Worm (Caenorhabditis elegans): ENCODE data around the gene srx-108.

srx-108 gene

ce11 chrII:3714595-3714994, 9.2 kb downstream of the srx-108 start, which contains the start of gene srh-100:
Gene srh-100, minus strand, starts transcription at chrII:3714695.
- TF ChIP-seq nhr-76 (tag; optimal IDR thresholded peaks at IDR 0.05) (no peak), snpc-4 (tag; optimal IDR thresholded peaks at IDR 0.05) (no peak)

ce11 chrII:3716455-3716854, 11.0 kb downstream of the srx-108 start, which contains the start of gene srh-99:
Gene srh-99, minus strand, starts transcription at chrII:3716555.
- TF ChIP-seq nhr-28 (tag; optimal IDR thresholded peaks at IDR 0.05) (no peak), sem-2 (GFP tag; optimal IDR thresholded peaks at IDR 0.05) (no peak), snpc-4 (tag; optimal IDR thresholded peaks at IDR 0.05) (no peak), sptf-1 (tag; optimal IDR thresholded peaks at IDR 0.05) (no peak), lin-13 (tag; optimal IDR thresholded peaks at IDR 0.05) (no peak), unc-62 (GFP tag; optimal IDR thresholded peaks at IDR 0.05) (no peak), ceh-83 (GFP tag; optimal IDR thresholded peaks at IDR 0.05) (no peak), unc-120 (tag; optimal IDR thresholded peaks at IDR 0.05; ENCODE audit: poor library complexity, severe bottlenecking) (no peak), nhr-237 (tag; optimal IDR thresholded peaks at IDR 0.05) (no peak), unc-39 (tag; optimal IDR thresholded peaks at IDR 0.05) (no peak), drap-1 (GFP tag; optimal IDR thresholded peaks at IDR 0.05) (no peak), ham-2 (GFP tag; optimal IDR thresholded peaks at IDR 0.05) (no peak), nhr-2 (tag; optimal IDR thresholded peaks at IDR 0.05) (no peak), tbx-8 (GFP tag; optimal IDR thresholded peaks at IDR 0.05) (no peak), elt-3 (tag; optimal IDR thresholded peaks at IDR 0.05) (no peak), flh-1 (GFP tag; optimal IDR thresholded peaks at IDR 0.05) (no peak), bed-3 (GFP tag; optimal IDR thresholded peaks at IDR 0.05) (no peak), cnd-1 (tag; optimal IDR thresholded peaks at IDR 0.05) (no peak), ces-1 (GFP tag; optimal IDR thresholded peaks at IDR 0.05) (no peak), mls-2 (tag; optimal IDR thresholded peaks at IDR 0.05) (no peak)

- TF ChIP-seq snpc-4 (tag; optimal IDR thresholded peaks at IDR 0.05) (no peak), drap-1 (GFP tag; optimal IDR thresholded peaks at IDR 0.05) (no peak), nhr-12 (tag; optimal IDR thresholded peaks at IDR 0.05) (no peak)
These were observed 11.5 kb downstream of the srx-108 start, which contains the start of gene fbxc-52 for ce11 chrII:3716961-3717360. Gene fbxc-52, plus strand, starts transcription at chrII:3717261.

ce11 chrII:3721016-3721415, 15.6 kb downstream of the srx-108 start, which contains the start of gene C46E10.3:
Gene C46E10.3, plus strand, starts transcription at chrII:3721316.
- no peak for TF ChIP-seq nhr-76 (tag; optimal IDR thresholded peaks at IDR 0.05)
- no peak for TF ChIP-seq blmp-1 (tag; optimal IDR thresholded peaks at IDR 0.05)
- no peak for TF ChIP-seq ceh-39 (tag; optimal IDR thresholded peaks at IDR 0.05)
- TF ChIP-seq ztf-11 (tag; optimal IDR thresholded peaks at IDR 0.05), result no peak
- TF ChIP-seq lin-32 (GFP tag; optimal IDR thresholded peaks at IDR 0.05), result no peak
- TF ChIP-seq pha-4 (tag; optimal IDR thresholded peaks at IDR 0.05), result no peak
- TF ChIP-seq mls-2 (tag; optimal IDR thresholded peaks at IDR 0.05), result no peak
- TF ChIP-seq unc-39 (tag; optimal IDR thresholded peaks at IDR 0.05), result no peak
- TF ChIP-seq sptf-1 (tag; optimal IDR thresholded peaks at IDR 0.05), result no peak

ce11 chrII:3724175-3724715, 18.8 kb downstream of the srx-108 start, which contains the start of gene C46E10.1:
Gene C46E10.1, plus strand, starts transcription at chrII:3724225.
- TF ChIP-seq pha-4 (tag; optimal IDR thresholded peaks at IDR 0.05) (no peak), mab-5 (tag; optimal IDR thresholded peaks at IDR 0.05) (no peak), M03D4.4 (tag; optimal IDR thresholded peaks at IDR 0.05) (no peak), nhr-12 (tag; optimal IDR thresholded peaks at IDR 0.05) (no peak), snpc-4 (tag; optimal IDR thresholded peaks at IDR 0.05) (no peak), tbx-8 (GFP tag; optimal IDR thresholded peaks at IDR 0.05) (no peak)

ce11 chrII:3727996-3728395, 22.6 kb downstream of the srx-108 start, which contains the start of gene C46E10.8:
Gene C46E10.8, minus strand, starts transcription at chrII:3728096.
- TF ChIP-seq snpc-4 (tag; optimal IDR thresholded peaks at IDR 0.05) (no peak), pha-4 (tag; optimal IDR thresholded peaks at IDR 0.05) (no peak), ham-2 (GFP tag; optimal IDR thresholded peaks at IDR 0.05) (no peak), flh-1 (GFP tag; optimal IDR thresholded peaks at IDR 0.05) (no peak), cnd-1 (tag; optimal IDR thresholded peaks at IDR 0.05) (no peak), nhr-2 (tag; optimal IDR thresholded peaks at IDR 0.05) (no peak), drap-1 (GFP tag; optimal IDR thresholded peaks at IDR 0.05) (no peak), M03D4.4 (tag; optimal IDR thresholded peaks at IDR 0.05) (no peak), lin-32 (GFP tag; optimal IDR thresholded peaks at IDR 0.05) (no peak), ces-1 (GFP tag; optimal IDR thresholded peaks at IDR 0.05) (no peak), lin-13 (tag; optimal IDR thresholded peaks at IDR 0.05) (no peak), nhr-76 (tag; optimal IDR thresholded peaks at IDR 0.05) (no peak), unc-120 (tag; optimal IDR thresholded peaks at IDR 0.05; ENCODE audit: poor library complexity, severe bottlenecking) (no peak), bed-3 (GFP tag; optimal IDR thresholded peaks at IDR 0.05) (no peak), sptf-1 (tag; optimal IDR thresholded peaks at IDR 0.05) (no peak)
